Worm (Caenorhabditis elegans): ENCODE results near the gene fut-1.

DNA sequence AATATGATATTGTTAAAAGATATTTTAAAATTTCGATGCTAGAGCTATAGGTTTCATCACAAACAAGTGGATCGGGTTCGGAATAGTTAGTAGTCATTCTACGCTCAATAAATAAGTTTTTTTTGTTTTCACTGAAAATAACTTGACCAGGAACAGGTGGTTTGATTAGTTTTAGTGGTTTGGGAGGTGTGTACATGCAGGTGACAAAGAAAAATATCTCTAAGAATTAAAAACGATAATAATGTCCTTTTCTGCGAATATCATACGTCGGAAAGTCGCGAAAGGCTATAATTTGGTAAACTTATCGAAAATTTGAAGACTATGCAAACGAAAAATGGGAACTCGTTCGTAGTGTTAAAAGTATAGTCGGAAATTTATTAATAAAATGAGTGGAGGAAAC, 49.1 kb downstream of the fut-1 start, which contains the start of gene srg-15:
- TF ChIP-seq lsy-2 (tag; optimal IDR thresholded peaks at IDR 0.05) (no peak), elt-3 (tag; optimal IDR thresholded peaks at IDR 0.05) (no peak), unc-62 (GFP tag; optimal IDR thresholded peaks at IDR 0.05) (no peak)
